Worm (Caenorhabditis elegans) whole organism, young adult: ENCODE measurements around the gene ZK1307.9.

ENCODE experiments used
- B0019.2 ChIP-seq: fragments of 200-800 bp; sonication (Bioruptor generic); conservative IDR thresholded peaks from 2 replicates; pipeline ENCODE4 v1.3.6; 2022; ENCODE audit warnings: missing genetic modification reagents, missing genetic modification characterization, missing compliant biosample characterization
- C06A6.2 ChIP-seq: fragments of 200-800 bp; sonication (Bioruptor generic); conservative IDR thresholded peaks from 2 replicates; pipeline ENCODE4 v1.3.6; 2022; ENCODE audit warnings: missing genetic modification characterization, missing compliant biosample characterization
- D2030.7 ChIP-seq: fragments of 200-800 bp; sonication (Bioruptor generic); IDR thresholded peaks from 2 replicates; pipeline ENCODE4 v1.3.6; 2022; ENCODE audit warnings: missing genetic modification reagents, missing genetic modification characterization, missing compliant biosample characterization
- F22D6.2 ChIP-seq: sonication (generic microtip); optimal IDR thresholded peaks from 2 replicates; lab custom pipeline; 2016; ENCODE audit warnings: mild to moderate bottlenecking, missing genetic modification characterization, missing compliant biosample characterization
- F23B12.7 ChIP-seq: sonication (generic microtip); optimal IDR thresholded peaks from 2 replicates; lab custom pipeline; 2017; ENCODE audit warnings: missing genetic modification characterization, mild to moderate bottlenecking, missing compliant biosample characterization, antibody characterized with exemption, moderate library complexity; ENCODE audit not compliant: insufficient read depth
- F39B2.1 ChIP-seq: fragments of 200-800 bp; sonication (Bioruptor generic); IDR thresholded peaks from 2 replicates; pipeline ENCODE4 v1.3.6; 2022; ENCODE audit warnings: missing genetic modification reagents, missing genetic modification characterization, missing compliant biosample characterization
- K12H6.12 ChIP-seq: fragments of 200-800 bp; sonication (Bioruptor generic); optimal IDR thresholded peaks from 2 replicates; lab custom pipeline; 2018; ENCODE audit warnings: mild to moderate bottlenecking, missing genetic modification characterization, missing compliant biosample characterization
- Y53F4B.3 ChIP-seq: fragments of 200-800 bp; sonication (Bioruptor generic); IDR thresholded peaks from 2 replicates; pipeline ENCODE4 v1.3.6; 2022; ENCODE audit warnings: missing genetic modification reagents, missing genetic modification characterization, missing compliant biosample characterization
- aptf-3 ChIP-seq: fragments of 200-800 bp; sonication (Bioruptor generic); IDR thresholded peaks from 2 replicates; pipeline ENCODE4 v1.3.6; 2022; ENCODE audit warnings: missing genetic modification characterization, missing compliant biosample characterization
- atf-7 ChIP-seq: sonication (generic microtip); optimal IDR thresholded peaks from 2 replicates; lab custom pipeline; 2017; ENCODE audit warnings: mild to moderate bottlenecking, missing genetic modification characterization, missing compliant biosample characterization
- athp-1 ChIP-seq: sonication (generic microtip); optimal IDR thresholded peaks from 2 replicates; lab custom pipeline; 2017; ENCODE audit warnings: mild to moderate bottlenecking, missing genetic modification characterization, missing compliant biosample characterization
- attf-3 ChIP-seq: fragments of 200-800 bp; sonication (Bioruptor generic); conservative IDR thresholded peaks from 2 replicates; pipeline ENCODE4 v1.3.6; 2022; ENCODE audit warnings: missing genetic modification reagents, missing genetic modification characterization, missing compliant biosample characterization
- attf-5 ChIP-seq: fragments of 200-800 bp; sonication (Bioruptor generic); optimal IDR thresholded peaks from 2 replicates; lab custom pipeline; 2018; ENCODE audit warnings: mild to moderate bottlenecking, missing genetic modification characterization, missing compliant biosample characterization
- attf-6 ChIP-seq: fragments of 200-800 bp; sonication (Bioruptor generic); IDR thresholded peaks from 2 replicates; pipeline ENCODE4 v1.3.6; 2022; ENCODE audit warnings: missing genetic modification reagents, missing genetic modification characterization, missing compliant biosample characterization
- bed-2 ChIP-seq: fragments of 200-800 bp; sonication (Bioruptor generic); IDR thresholded peaks from 2 replicates; pipeline ENCODE4 v1.3.6; 2022; ENCODE audit warnings: missing genetic modification reagents, missing genetic modification characterization, missing compliant biosample characterization
- cebp-1 ChIP-seq, 2 experiments: fragments of 200-800 bp in 1 of 2; sonication (Bioruptor generic) in 1 of 2; sonication (generic microtip) in 1 of 2; IDR thresholded peaks in 1 of 2; optimal IDR thresholded peaks in 1 of 2; 2 replicates each; pipeline versions ENCODE4 v1.3.6 to Lab custom; 2017 to 2022; ENCODE audit warnings: missing compliant biosample characterization in 2 of 2, missing genetic modification characterization in 2 of 2, mild to moderate bottlenecking in 1 of 2, missing genetic modification reagents in 1 of 2, moderate library complexity in 1 of 2
- cebp-2 ChIP-seq: fragments of 200-800 bp; sonication (Bioruptor generic); IDR thresholded peaks from 2 replicates; pipeline ENCODE4 v1.3.6; 2022; ENCODE audit warnings: missing genetic modification characterization, missing compliant biosample characterization
- ceh-27 ChIP-seq: fragments of 200-800 bp; sonication (Bioruptor generic); optimal IDR thresholded peaks from 2 replicates; lab custom pipeline; 2018; ENCODE audit warnings: mild to moderate bottlenecking, missing genetic modification characterization, moderate library complexity, missing compliant biosample characterization
- ceh-58 ChIP-seq: fragments of 200-800 bp; sonication (Bioruptor generic); IDR thresholded peaks from 2 replicates; pipeline ENCODE4 v1.3.6; 2022; ENCODE audit warnings: missing genetic modification characterization, missing compliant biosample characterization
- dpl-1 ChIP-seq: fragments of 150-350 bp; optimal IDR thresholded peaks from 2 replicates; lab custom pipeline; 2014; ENCODE audit warnings: missing biosample characterization, missing genetic modification reagents, missing genetic modification characterization
- egl-44 ChIP-seq: fragments of 200-800 bp; sonication (Bioruptor generic); IDR thresholded peaks from 2 replicates; pipeline ENCODE4 v1.3.6; 2022; ENCODE audit warnings: missing genetic modification reagents, missing genetic modification characterization, missing compliant biosample characterization
- ets-4 ChIP-seq: fragments of 200-800 bp; sonication (Bioruptor generic); optimal IDR thresholded peaks from 2 replicates; lab custom pipeline; 2018; ENCODE audit warnings: mild to moderate bottlenecking, missing genetic modification characterization, missing compliant biosample characterization
- gei-17 ChIP-seq: fragments of 200-800 bp; sonication (Bioruptor generic); optimal IDR thresholded peaks from 2 replicates; lab custom pipeline; 2018; ENCODE audit warnings: mild to moderate bottlenecking, missing genetic modification characterization, missing compliant biosample characterization
- hlh-12 ChIP-seq: sonication (generic microtip); optimal IDR thresholded peaks from 2 replicates; lab custom pipeline; 2016; ENCODE audit warnings: missing genetic modification characterization, missing compliant biosample characterization
- hmg-1.2 ChIP-seq: fragments of 200-800 bp; sonication (Bioruptor generic); IDR thresholded peaks from 2 replicates; pipeline ENCODE4 v1.3.6; 2022; ENCODE audit warnings: missing genetic modification reagents, missing genetic modification characterization, missing compliant biosample characterization
- lag-1 ChIP-seq: fragments of 200-800 bp; sonication (Bioruptor generic); IDR thresholded peaks from 2 replicates; pipeline ENCODE4 v1.3.6; 2022; ENCODE audit warnings: missing genetic modification reagents, missing genetic modification characterization, missing compliant biosample characterization
- lin-40 ChIP-seq: sonication (generic microtip); optimal IDR thresholded peaks from 2 replicates; lab custom pipeline; 2016; ENCODE audit warnings: missing genetic modification characterization, mild to moderate bottlenecking, missing compliant biosample characterization, missing genotype, missing genetic modification reagents
- lin-54 ChIP-seq: fragments of 200-800 bp; sonication (Bioruptor generic); optimal IDR thresholded peaks from 2 replicates; lab custom pipeline; 2018; ENCODE audit warnings: mild to moderate bottlenecking, missing genetic modification characterization, missing compliant biosample characterization
- lir-1 ChIP-seq: fragments of 200-800 bp; sonication (Bioruptor generic); conservative IDR thresholded peaks from 2 replicates; pipeline ENCODE4 v1.3.6; 2022; ENCODE audit warnings: missing genetic modification reagents, missing genetic modification characterization, missing compliant biosample characterization
- madf-10 ChIP-seq: sonication (generic microtip); optimal IDR thresholded peaks from 2 replicates; lab custom pipeline; 2016; ENCODE audit warnings: mild to moderate bottlenecking, missing genetic modification characterization, missing compliant biosample characterization
- madf-6 ChIP-seq: fragments of 200-800 bp; sonication (Bioruptor generic); IDR thresholded peaks from 2 replicates; pipeline ENCODE4 v1.3.6; 2022; ENCODE audit warnings: missing genetic modification reagents, missing genetic modification characterization, missing compliant biosample characterization
- mcd-1 ChIP-seq: fragments of 200-800 bp; sonication (Bioruptor generic); IDR thresholded peaks from 2 replicates; pipeline ENCODE4 v1.3.6; 2022; ENCODE audit warnings: missing genetic modification reagents, missing genetic modification characterization, missing compliant biosample characterization
- nfya-2 ChIP-seq: fragments of 200-800 bp; sonication (Bioruptor generic); IDR thresholded peaks from 2 replicates; pipeline ENCODE4 v1.3.6; 2022; ENCODE audit warnings: missing genetic modification reagents, missing genetic modification characterization, missing compliant biosample characterization
- nfyb-1 ChIP-seq: fragments of 200-800 bp; sonication (Bioruptor generic); IDR thresholded peaks from 2 replicates; pipeline ENCODE4 v1.3.6; 2022; ENCODE audit warnings: missing genetic modification reagents, missing genetic modification characterization, missing compliant biosample characterization
- nhr-80 ChIP-seq: sonication (generic microtip); optimal IDR thresholded peaks from 2 replicates; lab custom pipeline; 2016; ENCODE audit warnings: missing genetic modification characterization, missing compliant biosample characterization
- pbrm-1 ChIP-seq: fragments of 200-800 bp; sonication (Bioruptor generic); IDR thresholded peaks from 2 replicates; pipeline ENCODE4 v1.3.6; 2022; ENCODE audit warnings: missing genetic modification reagents, missing genetic modification characterization, missing compliant biosample characterization
- sea-2 ChIP-seq: fragments of 200-800 bp; sonication (Bioruptor generic); IDR thresholded peaks from 2 replicates; pipeline ENCODE4 v1.3.6; 2022; ENCODE audit warnings: missing genetic modification characterization, missing compliant biosample characterization
- snpc-1.3 ChIP-seq: sonication (generic microtip); optimal IDR thresholded peaks from 2 replicates; lab custom pipeline; 2017; ENCODE audit warnings: missing genetic modification characterization, mild to moderate bottlenecking, missing compliant biosample characterization, antibody characterized with exemption, moderate library complexity, missing genotype, missing genetic modification reagents; ENCODE audit not compliant: insufficient read depth
- snpc-3.4 ChIP-seq: sonication (generic microtip); optimal IDR thresholded peaks from 2 replicates; lab custom pipeline; 2017; ENCODE audit warnings: missing genetic modification characterization, mild to moderate bottlenecking, missing compliant biosample characterization, antibody characterized with exemption, moderate library complexity, missing genotype, missing genetic modification reagents
- tbp1 ChIP-seq: fragments of 200-800 bp; sonication (Bioruptor generic); optimal IDR thresholded peaks from 2 replicates; lab custom pipeline; 2018; ENCODE audit warnings: mild to moderate bottlenecking, missing genetic modification characterization, missing compliant biosample characterization
- unc-130 ChIP-seq: sonication (generic microtip); optimal IDR thresholded peaks from 2 replicates; lab custom pipeline; 2016; ENCODE audit warnings: missing genetic modification reagents, missing genetic modification characterization, missing compliant biosample characterization
- zim-3 ChIP-seq: sonication (generic microtip); optimal IDR thresholded peaks from 2 replicates; lab custom pipeline; 2017; ENCODE audit warnings: mild to moderate bottlenecking, missing genetic modification characterization, moderate library complexity, missing compliant biosample characterization
- ztf-26 ChIP-seq: sonication (generic microtip); optimal IDR thresholded peaks from 2 replicates; lab custom pipeline; 2017; ENCODE audit warnings: missing genetic modification characterization, missing compliant biosample characterization

ZK1307.9 gene

DNA sequence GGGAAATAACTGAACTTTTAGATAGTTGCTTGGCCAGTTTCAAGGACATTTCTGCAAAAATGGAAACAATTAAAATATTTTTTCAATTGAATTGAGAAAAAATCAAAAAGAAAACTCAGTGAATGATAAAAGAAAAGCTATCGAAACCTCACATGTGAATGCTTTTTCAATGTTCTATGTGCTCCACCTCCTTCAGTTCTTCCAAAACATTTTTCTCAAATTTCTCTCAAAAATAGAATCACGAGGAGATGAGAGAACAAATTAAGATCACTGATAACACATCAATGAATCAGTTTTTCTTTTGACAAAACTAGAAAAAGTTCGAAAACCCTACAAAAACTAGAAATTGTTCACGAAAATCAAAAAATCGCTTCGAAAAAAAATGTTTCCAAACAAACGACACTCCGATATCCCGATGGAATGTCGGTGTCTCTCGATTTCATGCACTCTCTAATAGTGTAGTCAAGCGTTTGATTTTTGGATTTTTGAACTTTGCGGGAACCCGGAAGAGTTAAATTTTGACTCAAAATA, 37.4 kb downstream of the ZK1307.9 start, which contains the start of gene ZK1320.9:
Gene ZK1320.9, minus strand, starts transcription at position 51 of the 531 bp plus-strand sequence.
- TF ChIP-seq Y53F4B.3 (no peak), pbrm-1 (GFP tag; lab: Robert Waterston, UW) (no peak), madf-10 (tag; lab: Kevin White, UChicago) (no peak), gei-17 (GFP tag; lab: Kevin White, UChicago) (no peak), ztf-26 (tag; lab: Kevin White, UChicago) (peak; percentile 14), athp-1 (tag; lab: Kevin White, UChicago) (no peak), attf-5 (no peak), lir-1 (GFP tag; lab: Robert Waterston, UW) (no peak), hmg-1.2 (peak; percentile 69), hlh-12 (tag; lab: Kevin White, UChicago) (no peak), attf-3 (GFP tag; lab: Robert Waterston, UW) (peak; percentile 66), snpc-1.3 (tag; lab: Kevin White, UChicago) (no peak), egl-44 (GFP tag; lab: Robert Waterston, UW) (no peak), mcd-1 (GFP tag; lab: Robert Waterston, UW) (no peak), unc-130 (GFP tag; lab: Kevin White, UChicago) (no peak), lin-40 (peak; percentile 16), nhr-80 (tag; lab: Kevin White, UChicago) (peak; percentile 31), F23B12.7 (tag; lab: Kevin White, UChicago) (peak; percentile 7), F39B2.1 (GFP tag; lab: Robert Waterston, UW) (no peak), bed-2 (GFP tag; lab: Robert Waterston, UW) (no peak)

DNA sequence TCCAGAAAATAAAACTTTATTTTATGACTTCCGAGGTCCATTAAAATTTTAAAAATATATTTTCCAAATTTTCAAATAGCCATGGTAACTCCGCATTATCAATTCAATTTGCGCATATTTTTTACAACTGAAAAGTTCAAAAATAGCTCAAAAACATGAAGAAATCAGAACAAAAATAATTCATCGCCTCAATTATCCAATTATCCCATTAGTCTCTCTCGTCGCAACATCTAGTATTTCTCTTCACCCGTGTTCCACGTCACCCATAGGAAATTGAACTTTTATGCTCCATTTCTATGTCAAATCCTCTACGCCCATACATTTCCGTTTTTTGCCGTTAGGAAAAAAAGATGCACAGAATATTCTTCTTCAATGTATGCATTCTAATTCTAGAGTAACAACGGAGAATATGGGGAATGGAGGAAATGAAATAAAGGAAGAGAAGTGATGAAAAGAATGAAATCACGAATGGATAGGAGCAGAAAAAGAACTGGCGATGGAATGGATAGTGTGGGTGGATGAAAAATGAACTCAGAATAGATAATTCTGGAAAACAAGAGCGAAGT, 40.9 kb downstream of the ZK1307.9 start:
- TF ChIP-seq nhr-80 (tag; lab: Kevin White, UChicago), result no peak
- TF ChIP-seq snpc-1.3 (tag; lab: Kevin White, UChicago), result no peak
- TF ChIP-seq cebp-2 (GFP tag; lab: Robert Waterston, UW), result no peak
- no peak for TF ChIP-seq nfya-2 (GFP tag; lab: Robert Waterston, UW)
- TF ChIP-seq madf-10 (tag; lab: Kevin White, UChicago), result no peak
- no peak for TF ChIP-seq hlh-12 (tag; lab: Kevin White, UChicago)
- no peak for TF ChIP-seq madf-6 (GFP tag; lab: Robert Waterston, UW)
- TF ChIP-seq ets-4 (GFP tag; lab: Kevin White, UChicago), result no peak
- TF ChIP-seq lin-40, result no peak
- TF ChIP-seq atf-7, result no peak
- TF ChIP-seq snpc-3.4, result no peak
- no peak for TF ChIP-seq nfyb-1 (GFP tag; lab: Robert Waterston, UW)

DNA sequence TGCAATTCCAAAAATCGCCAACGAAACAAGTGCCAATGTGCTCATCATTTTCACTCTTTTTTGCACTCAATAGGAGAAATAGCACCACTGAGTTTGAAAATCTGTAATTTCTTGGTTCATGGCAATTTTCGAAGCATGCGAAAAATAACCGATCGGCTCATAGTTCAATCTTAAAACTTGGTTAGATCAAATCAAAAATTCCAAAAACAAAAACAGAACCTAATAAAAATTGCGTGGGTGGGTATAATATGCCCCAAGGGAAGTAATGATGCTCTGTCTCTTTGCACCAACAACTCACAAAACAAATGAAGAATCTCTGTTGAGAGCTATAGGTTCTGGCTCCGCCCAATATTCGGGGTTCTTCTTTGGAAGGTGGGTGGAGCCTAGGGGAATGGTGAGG, 42.5 kb downstream of the ZK1307.9 start, which contains the start of gene nlp-11:
Gene nlp-11, minus strand, starts transcription at position 101 of the 400 bp plus-strand sequence.
- no peak for TF ChIP-seq lag-1 (GFP tag; lab: Robert Waterston, UW)
- no peak for TF ChIP-seq dpl-1
- no peak for TF ChIP-seq nhr-80 (tag; lab: Kevin White, UChicago)
- TF ChIP-seq sea-2 (GFP tag; lab: Robert Waterston, UW), result no peak
- no peak for TF ChIP-seq D2030.7 (GFP tag; lab: Robert Waterston, UW)
- TF ChIP-seq F22D6.2 (tag; lab: Kevin White, UChicago), result no peak
- no peak for TF ChIP-seq K12H6.12 (tag; lab: Kevin White, UChicago)
- TF ChIP-seq Y53F4B.3, result no peak
- no peak for TF ChIP-seq B0019.2 (GFP tag; lab: Robert Waterston, UW)
- TF ChIP-seq ceh-27 (GFP tag; lab: Kevin White, UChicago), result no peak
- TF ChIP-seq attf-6 (GFP tag; lab: Robert Waterston, UW), result no peak
- no peak for TF ChIP-seq ceh-58 (GFP tag; lab: Robert Waterston, UW)
- TF ChIP-seq bed-2 (GFP tag; lab: Robert Waterston, UW), result no peak
- no peak for TF ChIP-seq tbp1 (GFP tag; lab: Kevin White, UChicago)
- no peak for TF ChIP-seq zim-3
- TF ChIP-seq C06A6.2 (GFP tag; lab: Robert Waterston, UW), result no peak
- TF ChIP-seq lir-1 (GFP tag; lab: Robert Waterston, UW), result no peak
- TF ChIP-seq lin-54 (GFP tag; lab: Kevin White, UChicago), result no peak
- no peak for TF ChIP-seq aptf-3 (GFP tag; lab: Robert Waterston, UW)
- no peak for TF ChIP-seq cebp-1 (GFP tag; IDR thresholded peaks at IDR 0.05; lab: Robert Waterston, UW)
- no peak for TF ChIP-seq cebp-1 (tag; optimal IDR thresholded peaks at IDR 0.05; lab: Kevin White, UChicago)
